Worm (Caenorhabditis elegans): Measurements from ENCODE around the gene F26D2.3.

DNA sequence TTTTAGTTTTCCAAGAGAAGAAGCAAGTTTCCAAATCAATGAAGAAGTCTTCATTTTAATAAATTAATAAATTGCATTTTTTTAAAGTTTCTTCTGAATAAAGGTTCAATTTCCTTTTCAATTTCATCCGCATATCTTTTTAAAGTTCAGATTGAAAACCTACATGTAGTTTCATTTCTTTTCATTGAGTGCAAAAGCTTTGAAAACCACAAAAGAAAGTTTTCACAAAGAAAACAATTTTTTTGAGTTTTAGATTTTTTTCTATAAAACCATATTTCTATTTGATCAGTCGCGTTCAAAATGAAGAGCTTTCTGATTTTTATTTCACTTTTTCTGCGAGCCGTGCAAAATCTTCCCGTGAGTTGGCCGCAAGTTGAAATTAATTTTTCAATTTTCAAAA lies 37.9 kb downstream of the F26D2.3 start, which contains the start of gene T08G3.6:
- TF ChIP-seq W03F9.2 (tag; optimal IDR thresholded peaks at IDR 0.05) (no peak), dao-5 (tag; optimal IDR thresholded peaks at IDR 0.05) (no peak)
